Worm (Caenorhabditis elegans): ENCODE measurements around the gene K01A12.2.

The K01A12.2 gene

DNA sequence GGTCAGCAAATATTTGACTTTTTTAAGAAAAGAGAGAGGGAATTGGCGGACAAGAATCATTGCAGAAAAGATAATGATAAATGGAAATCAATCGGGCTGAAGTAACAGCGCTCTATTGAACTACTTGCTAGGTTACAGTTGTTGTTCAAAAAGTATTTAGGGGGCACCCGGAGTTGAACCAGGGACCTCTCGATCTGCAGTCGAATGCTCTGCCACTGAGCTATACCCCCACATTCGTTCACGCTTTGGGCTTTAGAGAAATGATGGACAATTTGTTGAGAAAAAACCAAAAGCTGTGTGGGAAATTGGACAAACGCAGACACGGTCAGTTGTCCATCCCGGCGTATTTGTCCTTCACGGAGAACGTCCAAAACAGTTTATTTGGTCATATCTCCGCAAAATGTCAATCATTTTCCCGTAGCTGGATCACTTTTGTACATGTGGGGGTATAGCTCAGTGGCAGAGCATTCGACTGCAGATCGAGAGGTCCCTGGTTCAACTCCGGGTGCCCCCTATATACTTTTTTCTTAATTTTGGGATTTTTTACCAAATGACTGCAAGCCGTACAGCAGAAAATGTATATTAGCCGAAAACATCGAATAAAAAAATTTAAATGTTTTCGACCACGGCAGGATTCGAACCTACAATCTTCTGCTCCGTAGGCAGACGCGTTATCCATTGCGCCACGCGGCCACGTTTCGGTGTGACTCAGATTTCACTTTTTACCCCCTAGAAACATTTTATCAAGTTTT, 10.9 kb downstream of the K01A12.2 start:
- TF ChIP-seq nhr-85 (tag) = peak; percentile 27
- peak; percentile 8 for TF ChIP-seq nhr-71 (tag; optimal IDR thresholded peaks at IDR 0.05)
- TF ChIP-seq rnt-1 (tag; optimal IDR thresholded peaks at IDR 0.05) = peak; percentile 45
- TF ChIP-seq sptf-1 (tag; optimal IDR thresholded peaks at IDR 0.05) = no peak
- peak; percentile 14 for TF ChIP-seq nhr-47 (tag; optimal IDR thresholded peaks at IDR 0.05)
- TF ChIP-seq nhr-77 (tag; optimal IDR thresholded peaks at IDR 0.05) = peak; percentile 18
- TF ChIP-seq nhr-12 (tag; optimal IDR thresholded peaks at IDR 0.05) = no peak
- TF ChIP-seq nhr-90 (tag; optimal IDR thresholded peaks at IDR 0.05; ENCODE audit: poor library complexity) = peak; percentile 22
- no peak for TF ChIP-seq xbp-1 (tag; optimal IDR thresholded peaks at IDR 0.05)
- peak; percentile 14 for TF ChIP-seq snu-23 (GFP tag; optimal IDR thresholded peaks at IDR 0.05)
- no peak for TF ChIP-seq efl-1 (optimal IDR thresholded peaks at IDR 0.05)
- peak in 1 of 2 experiments; percentile 80 for TF ChIP-seq efl-1 (GFP tag; optimal IDR thresholded peaks at IDR 0.05 in 1 of 2)

DNA sequence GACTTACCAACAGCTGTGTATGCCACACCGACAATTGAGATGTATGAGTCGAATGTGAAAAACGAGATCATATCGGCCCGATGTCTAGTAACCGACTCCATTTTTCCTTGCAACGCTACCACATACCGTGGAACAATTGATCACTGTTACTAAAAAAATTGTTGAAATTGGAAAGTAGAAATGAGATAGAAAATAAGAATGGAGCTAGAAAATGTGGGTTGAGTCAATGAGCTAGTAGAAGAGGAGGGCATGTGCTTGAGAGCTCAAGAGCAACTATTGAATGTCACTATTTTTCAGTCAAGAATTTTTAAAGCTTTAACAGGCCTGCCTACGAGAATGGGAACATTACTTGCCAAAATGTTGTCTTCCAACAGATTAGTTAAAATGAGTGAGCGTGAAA, 11.9 kb downstream of the K01A12.2 start, which contains the start of gene K01A12.3:
K01A12.3 (minus strand) TSS at position 101 of the 400 bp plus-strand sequence.
- no peak for TF ChIP-seq C04F5.9 (tag; optimal IDR thresholded peaks at IDR 0.05)
- TF ChIP-seq unc-86 (tag; optimal IDR thresholded peaks at IDR 0.05) = no peak
- no peak for TF ChIP-seq nhr-237 (tag; optimal IDR thresholded peaks at IDR 0.05)
- TF ChIP-seq skn-1 (tag; optimal IDR thresholded peaks at IDR 0.05) = no peak
- no peak for TF ChIP-seq lin-13 (GFP tag; optimal IDR thresholded peaks at IDR 0.05)
- TF ChIP-seq hlh-4 (tag; optimal IDR thresholded peaks at IDR 0.05) = no peak
- TF ChIP-seq nhr-76 (tag; optimal IDR thresholded peaks at IDR 0.05) = no peak
- TF ChIP-seq grh-1 (GFP tag; IDR thresholded peaks at IDR 0.05) = no peak
- no peak for TF ChIP-seq nhr-85 (tag)

DNA sequence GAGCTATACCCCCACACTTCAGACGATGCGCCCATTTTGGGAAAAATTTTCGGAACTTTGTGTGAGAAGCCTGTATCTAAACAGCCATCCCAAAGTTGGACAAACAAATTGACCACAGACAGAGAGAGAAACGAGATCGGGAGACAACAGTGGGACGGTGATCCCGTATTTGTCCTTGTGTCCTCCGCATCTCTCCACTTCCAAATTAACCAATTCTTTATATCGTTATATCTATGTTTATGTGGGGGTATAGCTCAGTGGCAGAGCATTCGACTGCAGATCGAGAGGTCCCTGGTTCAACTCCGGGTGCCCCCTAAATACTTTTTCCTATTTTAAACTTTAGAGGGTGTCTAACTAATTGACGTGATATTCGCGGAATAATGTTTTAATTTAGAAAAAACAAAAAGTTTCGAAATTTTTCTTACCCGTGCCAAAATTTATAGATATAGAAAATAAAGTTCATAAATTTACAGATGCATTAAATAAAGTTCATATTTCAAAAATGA, 25.6 kb downstream of the K01A12.2 start:
- TF ChIP-seq unc-30 (tag; optimal IDR thresholded peaks at IDR 0.05) (no peak), nhr-90 (tag; optimal IDR thresholded peaks at IDR 0.05; ENCODE audit: poor library complexity) (peak; percentile 22), pax-3 (tag; optimal IDR thresholded peaks at IDR 0.05) (no peak), Y116A8C.19 (tag; optimal IDR thresholded peaks at IDR 0.05; ENCODE audit: borderline replicate concordance) (no peak)

DNA sequence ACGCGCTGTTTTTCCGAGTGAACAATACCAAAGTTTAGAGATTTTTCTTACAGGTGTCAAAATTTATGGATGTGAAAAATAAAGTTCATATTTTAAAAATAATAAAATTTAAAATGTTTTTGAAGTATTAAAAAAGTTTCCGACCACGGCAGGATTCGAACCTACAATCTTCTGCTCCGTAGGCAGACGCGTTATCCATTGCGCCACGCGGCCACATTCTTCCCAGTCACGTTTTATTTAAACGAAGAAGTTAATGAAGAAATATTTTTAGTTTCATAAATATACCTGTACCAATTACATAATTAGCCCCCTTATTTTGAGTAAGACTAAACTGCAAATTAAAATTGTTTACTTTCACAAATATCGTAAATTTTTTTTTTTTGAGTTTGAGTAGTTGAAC, 27.5 kb downstream of the K01A12.2 start:
- TF ChIP-seq tbx-2 (tag; optimal IDR thresholded peaks at IDR 0.05) (no peak), unc-130 (tag; optimal IDR thresholded peaks at IDR 0.05) (no peak), rnt-1 (tag; optimal IDR thresholded peaks at IDR 0.05) (no peak), nhr-90 (tag; optimal IDR thresholded peaks at IDR 0.05; ENCODE audit: poor library complexity) (peak; percentile 2), ztf-11 (tag; optimal IDR thresholded peaks at IDR 0.05) (no peak), ceh-88 (GFP tag; IDR thresholded peaks at IDR 0.05) (no peak), nhr-237 (tag; optimal IDR thresholded peaks at IDR 0.05) (no peak), tlp-1 (tag; optimal IDR thresholded peaks at IDR 0.05) (no peak), nhr-20 (tag; optimal IDR thresholded peaks at IDR 0.05) (peak; percentile 17), snu-23 (GFP tag; optimal IDR thresholded peaks at IDR 0.05) (peak; percentile 6), egl-13 (tag; optimal IDR thresholded peaks at IDR 0.05) (no peak), elt-2 (tag; optimal IDR thresholded peaks at IDR 0.05) (peak; percentile 12), nhr-12 (tag; optimal IDR thresholded peaks at IDR 0.05) (no peak), lin-35 (GFP tag; optimal IDR thresholded peaks at IDR 0.05) (peak in 1 of 2 experiments; percentile 20), hlh-4 (tag; optimal IDR thresholded peaks at IDR 0.05) (no peak), zip-4 (GFP tag; optimal IDR thresholded peaks at IDR 0.05) (no peak), nhr-71 (tag; optimal IDR thresholded peaks at IDR 0.05) (no peak), ceh-90 (tag; optimal IDR thresholded peaks at IDR 0.05) (no peak), nhr-85 (tag) (peak; percentile 38), F16B12.6 (tag; optimal IDR thresholded peaks at IDR 0.05) (no peak)

Measured in whole organism, L1 larva.